Fruit fly (Drosophila melanogaster): ENCODE results near the gene CG6184.
A peak's percentile ranks its signal among the peaks of the same experiment; 100 is the strongest.

Gene CG6184

DNA sequence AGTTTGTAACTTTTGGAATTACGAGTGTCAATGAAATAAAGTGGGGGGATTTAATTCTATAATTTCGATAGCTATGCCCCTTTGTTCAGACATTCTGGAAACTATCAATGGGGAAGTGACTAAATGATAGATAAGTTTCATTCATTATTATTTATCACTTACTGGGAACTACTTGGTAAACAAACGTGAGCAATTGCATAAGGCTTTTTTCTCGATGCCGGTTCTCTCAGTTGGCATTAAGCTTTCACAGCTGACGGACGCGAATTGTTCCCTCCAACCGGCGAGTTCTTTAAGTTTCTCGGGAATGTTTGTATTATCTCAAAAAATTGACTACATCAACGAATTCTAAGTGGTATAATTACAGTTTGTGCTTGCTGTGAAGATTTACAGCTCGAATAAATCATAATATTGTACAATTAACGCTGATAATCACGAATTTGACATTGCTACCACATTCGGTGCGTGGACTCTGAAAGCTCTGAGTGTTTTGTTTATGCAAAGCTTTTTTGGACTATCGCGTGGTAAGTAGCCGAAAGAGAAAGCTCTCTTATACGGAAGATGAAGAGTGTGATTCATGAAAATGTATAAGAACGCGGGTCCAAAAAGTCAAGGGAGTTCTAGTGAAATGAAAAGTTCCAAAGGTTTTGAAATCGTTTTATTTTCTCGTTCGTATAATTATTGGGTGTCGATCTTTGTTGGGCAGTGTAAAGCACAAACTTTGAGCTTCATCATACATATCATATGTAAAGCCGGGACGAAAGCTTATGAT, 13.7 kb upstream of the CG6184 start, which contains the start of gene Naam (continued):
- TF ChIP-seq Ravus (GFP tag; IDR thresholded peaks at IDR 0.05) (peak; percentile 8; the same call in 1 of the 2 replicates), CG2875 (GFP tag; optimal IDR thresholded peaks at IDR 0.05) (peak; percentile 55), CG1233 (GFP tag; optimal IDR thresholded peaks at IDR 0.05) (peak; percentile 71), Lpt (GFP tag; optimal IDR thresholded peaks at IDR 0.05) (no peak), CG18476 (GFP tag; optimal IDR thresholded peaks at IDR 0.05) (peak; percentile 58), Meics (GFP tag; optimal IDR thresholded peaks at IDR 0.05) (peak; percentile 87), CG18599 (GFP tag; optimal IDR thresholded peaks at IDR 0.05) (peak; percentile 94), CG31388 (GFP tag; optimal IDR thresholded peaks at IDR 0.05) (no peak), CG10274 (GFP tag; optimal IDR thresholded peaks at IDR 0.05) (peak; percentile 30), caup (GFP tag; optimal IDR thresholded peaks at IDR 0.05; ENCODE audit: severe bottlenecking) (peak; percentile 83), Atf-2 (GFP tag; optimal IDR thresholded peaks at IDR 0.05) (peak; percentile 67), slp2 (GFP tag; optimal IDR thresholded peaks at IDR 0.05) (peak; percentile 49), Optix (GFP tag; IDR thresholded peaks at IDR 0.05) (peak; percentile 64; the same call in 2 of the 3 replicates), al (GFP tag; IDR thresholded peaks at IDR 0.05) (peak; percentile 62), Fer2 (tag; optimal IDR thresholded peaks at IDR 0.05) (peak; percentile 69), Awh (GFP tag; IDR thresholded peaks at IDR 0.05) (no peak), gfzf (GFP tag; optimal IDR thresholded peaks at IDR 0.05) (no peak), trh (GFP tag; optimal IDR thresholded peaks at IDR 0.05) (no peak), gsb-n (tag; optimal IDR thresholded peaks at IDR 0.05) (peak; percentile 23), CG11695 (GFP tag; IDR thresholded peaks at IDR 0.05) (peak; percentile 70), Scr (GFP tag; IDR thresholded peaks at IDR 0.05; ENCODE audit: partially characterized antibody) (no peak; the same call in 1 of the 2 replicates), CG10654 (GFP tag; optimal IDR thresholded peaks at IDR 0.05) (peak; percentile 54), NC2β (GFP tag; optimal IDR thresholded peaks at IDR 0.05) (peak; percentile 42), stwl (tag; optimal IDR thresholded peaks at IDR 0.05) (no peak), tx (GFP tag; optimal IDR thresholded peaks at IDR 0.05) (peak; percentile 59), Six4 (GFP tag; optimal IDR thresholded peaks at IDR 0.05) (peak; percentile 71), Asciz (GFP tag; optimal IDR thresholded peaks at IDR 0.05) (peak; percentile 72), CG7839 (tag; optimal IDR thresholded peaks at IDR 0.05) (peak; percentile 79), vnd (GFP tag; IDR thresholded peaks at IDR 0.05; ENCODE audit: partially characterized antibody) (no peak), tio (GFP tag; optimal IDR thresholded peaks at IDR 0.05) (peak; percentile 35), CG13624 (GFP tag; optimal IDR thresholded peaks at IDR 0.05) (peak; percentile 89), CG6654 (GFP tag; optimal IDR thresholded peaks at IDR 0.05) (peak; percentile 41), sima (GFP tag; optimal IDR thresholded peaks at IDR 0.05) (no peak), cato (GFP tag; optimal IDR thresholded peaks at IDR 0.05; ENCODE audit: borderline replicate concordance) (peak; percentile 36), CG12299 (tag; optimal IDR thresholded peaks at IDR 0.05) (peak; percentile 22), CG12071 (GFP tag; optimal IDR thresholded peaks at IDR 0.05) (peak; percentile 77), vvl (GFP tag; IDR thresholded peaks at IDR 0.05) (peak; percentile 94), Sin3A (optimal IDR thresholded peaks at IDR 0.05) (no peak), Sry-δ (GFP tag; optimal IDR thresholded peaks at IDR 0.05) (no peak), CG15601 (tag; optimal IDR thresholded peaks at IDR 0.05) (no peak), peb (GFP tag; IDR thresholded peaks at IDR 0.05) (peak; percentile 26; the same call in 1 of the 2 replicates), CG31365 (tag; optimal IDR thresholded peaks at IDR 0.05) (peak; percentile 26), aop (GFP tag; IDR thresholded peaks at IDR 0.05) (no peak), CG15073 (GFP tag; optimal IDR thresholded peaks at IDR 0.05) (no peak), usp (GFP tag; optimal IDR thresholded peaks at IDR 0.05) (no peak), HmgZ (tag; optimal IDR thresholded peaks at IDR 0.05) (peak; percentile 65), odd (GFP tag; optimal IDR thresholded peaks at IDR 0.05) (peak; percentile 57), CG17912 (GFP tag; optimal IDR thresholded peaks at IDR 0.05) (no peak), CG9727 (GFP tag; optimal IDR thresholded peaks at IDR 0.05) (peak; percentile 44), CG6175 (GFP tag; IDR thresholded peaks at IDR 0.05) (no peak)
